Worm (Caenorhabditis elegans) whole organism, L1 larva: Measurements from ENCODE around the gene Y116A8C.38.

Experiments used
- mdl-1 ChIP-seq, 2 experiments: fragments of 150-350 bp; optimal IDR thresholded peaks; 2 replicates each; lab custom pipeline; 2014 to 2017; ENCODE audit warnings: missing biosample characterization in 2 of 2, missing genetic modification characterization in 2 of 2, inconsistent platforms in 1 of 2
- skn-1 ChIP-seq: fragments of 150-350 bp; optimal IDR thresholded peaks from 2 replicates; lab custom pipeline; 2014; ENCODE audit warnings: missing biosample characterization, missing genetic modification characterization

ce11 chrIV:17110882-17111281 is 20.5 kb upstream of the Y116A8C.38 start, which contains the start of gene sfa-1:
- TF ChIP-seq skn-1: no peak
- no peak for TF ChIP-seq mdl-1 (tag; optimal IDR thresholded peaks at IDR 0.05; lab: Kevin White, UChicago)
